Worm (Caenorhabditis elegans): ENCODE data around the gene srlf-34.

Gene srlf-34

ce11 chrII:10360487-10360886, 48.4 kb downstream of the srlf-34 start, which contains the start of gene C07E3.4:
TSS of gene C07E3.4 (plus strand) at chrII:10360787.
- TF ChIP-seq mcd-1 (GFP tag; IDR thresholded peaks at IDR 0.05) (no peak), F10E7.11 (tag; optimal IDR thresholded peaks at IDR 0.05) (no peak), C06A6.2 (GFP tag; conservative IDR thresholded peaks at IDR 0.05) (no peak), B0336.3 (GFP tag; IDR thresholded peaks at IDR 0.05) (no peak), hlh-12 (tag; optimal IDR thresholded peaks at IDR 0.05) (no peak), tbx-9 (tag; optimal IDR thresholded peaks at IDR 0.05; ENCODE audit: borderline replicate concordance) (no peak), hrde-1 (tag; optimal IDR thresholded peaks at IDR 0.05; ENCODE audit: borderline replicate concordance) (no peak), madf-8 (GFP tag; conservative IDR thresholded peaks at IDR 0.05) (no peak), ztf-3 (GFP tag; optimal IDR thresholded peaks at IDR 0.05) (no peak), lin-54 (GFP tag; optimal IDR thresholded peaks at IDR 0.05) (no peak), lin-40 (tag; optimal IDR thresholded peaks at IDR 0.05) (no peak), ceh-79 (tag; optimal IDR thresholded peaks at IDR 0.05) (no peak), Y79H2A.3 (GFP tag; conservative IDR thresholded peaks at IDR 0.05) (no peak), tbp1 (GFP tag; optimal IDR thresholded peaks at IDR 0.05) (no peak), nfya-1 (tag; optimal IDR thresholded peaks at IDR 0.05; ENCODE audit: borderline replicate concordance, insufficient read depth) (no peak), ekl-4 (GFP tag; IDR thresholded peaks at IDR 0.05) (no peak), ets-4 (GFP tag; optimal IDR thresholded peaks at IDR 0.05) (no peak)
